Worm (Caenorhabditis elegans) whole organism, L4 larva: Measurements from ENCODE around the gene Y17G9B.4.

ENCODE experiments used
- F37D6.2 ChIP-seq: sonication (generic microtip); optimal IDR thresholded peaks from 2 replicates; lab custom pipeline; 2016; ENCODE audit warnings: mild to moderate bottlenecking, missing genetic modification characterization, missing compliant biosample characterization
- F44E2.7 ChIP-seq: fragments of 200-800 bp; sonication (Bioruptor generic); IDR thresholded peaks from 2 replicates; pipeline ENCODE4 v2.1.2; 2022; ENCODE audit warnings: missing genetic modification characterization, missing compliant biosample characterization
- T20F7.1 ChIP-seq: fragments of 200-800 bp; sonication (Bioruptor generic); optimal IDR thresholded peaks from 2 replicates; lab custom pipeline; 2018; ENCODE audit warnings: mild to moderate bottlenecking, missing genetic modification characterization, missing compliant biosample characterization
- Y5F2A.4 ChIP-seq: fragments of 200-800 bp; sonication (Bioruptor generic); optimal IDR thresholded peaks from 2 replicates; lab custom pipeline; 2018; ENCODE audit warnings: mild to moderate bottlenecking, missing genetic modification characterization, missing compliant biosample characterization
- Y75B8A.6 ChIP-seq: fragments of 200-800 bp; sonication (Bioruptor generic); IDR thresholded peaks from 2 replicates; pipeline ENCODE4 v1.3.6; 2022; ENCODE audit warnings: missing genetic modification reagents, missing genetic modification characterization, missing compliant biosample characterization
- ZK337.2 ChIP-seq: fragments of 200-800 bp; sonication (Bioruptor generic); IDR thresholded peaks from 2 replicates; pipeline ENCODE4 v1.3.6; 2022; ENCODE audit warnings: missing genetic modification reagents, missing genetic modification characterization, missing compliant biosample characterization
- aha-1 ChIP-seq: fragments of 150-350 bp; peaks from one replicate; lab custom pipeline; 2014; ENCODE audit warnings: missing biosample characterization, missing genetic modification characterization
- arid-1 ChIP-seq: fragments of 200-800 bp; sonication (Bioruptor generic); conservative IDR thresholded peaks from 2 replicates; pipeline ENCODE4 v1.3.6; 2022; ENCODE audit warnings: missing genetic modification reagents, missing genetic modification characterization, missing compliant biosample characterization
- attf-4 ChIP-seq: sonication (generic microtip); optimal IDR thresholded peaks from 3 replicates; lab custom pipeline; 2017; ENCODE audit warnings: missing biosample characterization, missing genetic modification characterization
- cey-2 ChIP-seq: sonication (generic microtip); optimal IDR thresholded peaks from 3 replicates; lab custom pipeline; 2017; ENCODE audit warnings: missing genetic modification characterization, mild to moderate bottlenecking, missing compliant biosample characterization, antibody characterized with exemption, borderline replicate concordance; ENCODE audit not compliant: insufficient read depth
- daf-12 ChIP-seq: fragments of 150-350 bp; optimal IDR thresholded peaks from 2 replicates; lab custom pipeline; 2014; ENCODE audit warnings: missing biosample characterization, missing genetic modification reagents, missing genetic modification characterization
- dmd-6 ChIP-seq: fragments of 200-800 bp; sonication (Bioruptor generic); IDR thresholded peaks from 2 replicates; pipeline ENCODE4 v1.3.6; 2022; ENCODE audit warnings: missing genetic modification reagents, missing genetic modification characterization, missing compliant biosample characterization
- dmd-8 ChIP-seq: fragments of 200-800 bp; sonication (Bioruptor generic); IDR thresholded peaks from 2 replicates; pipeline ENCODE4 v1.3.6; 2022; ENCODE audit warnings: missing genetic modification characterization, missing compliant biosample characterization
- dmd-9 ChIP-seq: fragments of 200-800 bp; sonication (Bioruptor generic); IDR thresholded peaks from 2 replicates; pipeline ENCODE4 v1.3.6; 2022; ENCODE audit warnings: missing genetic modification reagents, missing genetic modification characterization, missing compliant biosample characterization
- dpl-1 ChIP-seq: fragments of 150-350 bp; optimal IDR thresholded peaks from 2 replicates; lab custom pipeline; 2014; ENCODE audit warnings: missing biosample characterization, missing genetic modification reagents, missing genetic modification characterization
- dve-1 ChIP-seq: sonication (generic microtip); optimal IDR thresholded peaks from 2 replicates; lab custom pipeline; 2017; ENCODE audit warnings: antibody characterized with exemption, mild to moderate bottlenecking, missing genetic modification characterization, missing compliant biosample characterization; ENCODE audit not compliant: insufficient read depth
- fkh-10 ChIP-seq: fragments of 150-350 bp; optimal IDR thresholded peaks from 2 replicates; lab custom pipeline; 2014; ENCODE audit warnings: missing biosample characterization, missing genetic modification reagents, missing genetic modification characterization
- hlh-11 ChIP-seq: fragments of 200-800 bp; sonication (Bioruptor generic); optimal IDR thresholded peaks from 2 replicates; lab custom pipeline; 2018; ENCODE audit warnings: mild to moderate bottlenecking, missing genetic modification characterization, missing compliant biosample characterization
- lin-1 ChIP-seq: fragments of 200-800 bp; sonication (Bioruptor generic); IDR thresholded peaks from 2 replicates; pipeline ENCODE4 v1.3.6; 2022; ENCODE audit warnings: missing genetic modification reagents, missing genetic modification characterization, missing compliant biosample characterization
- lin-29 ChIP-seq: fragments of 200-800 bp; sonication (Bioruptor generic); IDR thresholded peaks from 2 replicates; pipeline ENCODE4 v1.3.6; 2022; ENCODE audit warnings: missing genetic modification reagents, missing genetic modification characterization, missing compliant biosample characterization
- lin-38 ChIP-seq: fragments of 200-800 bp; sonication (Bioruptor generic); IDR thresholded peaks from 2 replicates; pipeline ENCODE4 v1.3.6; 2022; ENCODE audit warnings: missing genetic modification reagents, missing genetic modification characterization, missing compliant biosample characterization
- lin-39 ChIP-seq: fragments of 150-350 bp; optimal IDR thresholded peaks from 2 replicates; lab custom pipeline; 2014; ENCODE audit warnings: missing biosample characterization, missing genetic modification reagents, missing genetic modification characterization
- lsy-2 ChIP-seq, 2 experiments: fragments of 150-350 bp in 1 of 2; sonication (generic microtip) in 1 of 2; optimal IDR thresholded peaks; 2 replicates each; lab custom pipeline; 2014 to 2017; ENCODE audit warnings: missing biosample characterization in 2 of 2, missing genetic modification characterization in 2 of 2
- madf-5 ChIP-seq, 2 experiments: fragments of 200-800 bp; sonication (Bioruptor generic); IDR thresholded peaks; 2 replicates each; pipeline ENCODE4 v1.3.6; 2022; ENCODE audit warnings: missing compliant biosample characterization in 2 of 2, missing genetic modification characterization in 2 of 2
- mdl-1 ChIP-seq, 2 experiments: fragments of 150-350 bp in 1 of 2; sonication (generic microtip) in 1 of 2; optimal IDR thresholded peaks; 2 replicates each; lab custom pipeline; 2014 to 2017; ENCODE audit warnings: missing biosample characterization in 2 of 2, missing genetic modification characterization in 2 of 2
- mdt-29 ChIP-seq: fragments of 200-800 bp; sonication (Bioruptor generic); IDR thresholded peaks from 2 replicates; pipeline ENCODE4 v1.3.6; 2022; ENCODE audit warnings: missing genetic modification reagents, missing genetic modification characterization, missing compliant biosample characterization
- mep-1 ChIP-seq: fragments of 150-350 bp; sonication (generic microtip); optimal IDR thresholded peaks from 3 replicates; lab custom pipeline; 2014; ENCODE audit warnings: missing biosample characterization, missing genetic modification characterization
- mes-2 ChIP-seq: sonication (generic microtip); optimal IDR thresholded peaks from 2 replicates; lab custom pipeline; 2016; ENCODE audit warnings: missing genotype, mild to moderate bottlenecking, missing genetic modification characterization, missing compliant biosample characterization; ENCODE audit not compliant: poor library complexity, severe bottlenecking
- mxl-3 ChIP-seq: fragments of 200-800 bp; sonication (Bioruptor generic); optimal IDR thresholded peaks from 2 replicates; lab custom pipeline; 2018; ENCODE audit warnings: mild to moderate bottlenecking, missing genetic modification characterization, missing compliant biosample characterization
- nhr-10 ChIP-seq: fragments of 150-350 bp; optimal IDR thresholded peaks from 2 replicates; lab custom pipeline; 2014; ENCODE audit warnings: missing biosample characterization, missing genetic modification characterization
- nhr-102 ChIP-seq: sonication (generic microtip); optimal IDR thresholded peaks from 2 replicates; lab custom pipeline; 2016; ENCODE audit warnings: mild to moderate bottlenecking, missing genetic modification characterization, moderate library complexity, missing compliant biosample characterization
- nhr-111 ChIP-seq: fragments of 200-800 bp; sonication (Bioruptor generic); optimal IDR thresholded peaks from 2 replicates; lab custom pipeline; 2018; ENCODE audit warnings: mild to moderate bottlenecking, missing genetic modification characterization, missing compliant biosample characterization
- nhr-28 ChIP-seq: fragments of 150-350 bp; optimal IDR thresholded peaks from 2 replicates; lab custom pipeline; 2014; ENCODE audit warnings: missing biosample characterization, missing genetic modification characterization
- nhr-41 ChIP-seq: fragments of 200-800 bp; sonication (Bioruptor generic); IDR thresholded peaks from 2 replicates; pipeline ENCODE4 v1.3.6; 2022; ENCODE audit warnings: missing genetic modification reagents, missing genetic modification characterization, missing compliant biosample characterization
- nhr-42 ChIP-seq: fragments of 200-800 bp; sonication (Bioruptor generic); IDR thresholded peaks from 2 replicates; pipeline ENCODE4 v1.3.6; 2022; ENCODE audit warnings: missing genetic modification characterization, missing compliant biosample characterization
- nhr-48 ChIP-seq: sonication (generic microtip); optimal IDR thresholded peaks from 2 replicates; lab custom pipeline; 2016; ENCODE audit warnings: mild to moderate bottlenecking, missing genetic modification characterization, missing compliant biosample characterization
- nhr-6 ChIP-seq: fragments of 150-350 bp; optimal IDR thresholded peaks from 2 replicates; lab custom pipeline; 2014; ENCODE audit warnings: missing biosample characterization, missing genetic modification characterization
- nhr-77 ChIP-seq: fragments of 150-350 bp; optimal IDR thresholded peaks from 2 replicates; lab custom pipeline; 2014; ENCODE audit warnings: missing biosample characterization, missing genetic modification characterization
- pha-4 ChIP-seq, 2 experiments: fragments of 150-350 bp in 1 of 2; fragments of 200-800 bp in 1 of 2; sonication (Bioruptor generic) in 1 of 2; IDR thresholded peaks in 1 of 2; optimal IDR thresholded peaks in 1 of 2; 2 replicates each; pipeline versions ENCODE4 v1.3.6 to Lab custom; 2014 to 2022; ENCODE audit warnings: missing genetic modification characterization in 2 of 2, missing genetic modification reagents in 2 of 2, missing biosample characterization in 1 of 2, missing compliant biosample characterization in 1 of 2
- php-3 ChIP-seq: fragments of 200-800 bp; sonication (Bioruptor generic); IDR thresholded peaks from 2 replicates; pipeline ENCODE4 v1.3.6; 2022; ENCODE audit warnings: missing genetic modification reagents, missing genetic modification characterization, missing compliant biosample characterization
- rbr-2 ChIP-seq: sonication (generic microtip); optimal IDR thresholded peaks from 2 replicates; lab custom pipeline; 2016; ENCODE audit warnings: missing genotype, missing genetic modification characterization, missing compliant biosample characterization
- sdz-12 ChIP-seq: fragments of 200-800 bp; sonication (Bioruptor generic); optimal IDR thresholded peaks from 2 replicates; lab custom pipeline; 2018; ENCODE audit warnings: mild to moderate bottlenecking, missing genetic modification characterization, missing compliant biosample characterization
- tag-97 ChIP-seq: fragments of 200-800 bp; sonication (Bioruptor generic); IDR thresholded peaks from 2 replicates; pipeline ENCODE4 v1.3.6; 2022; ENCODE audit warnings: missing genetic modification characterization, missing compliant biosample characterization
- tra-1 ChIP-seq: fragments of 200-800 bp; sonication (Bioruptor generic); IDR thresholded peaks from 2 replicates; pipeline ENCODE4 v1.3.6; 2022; ENCODE audit warnings: missing genetic modification reagents, missing genetic modification characterization, missing compliant biosample characterization
- zfp-3 ChIP-seq: fragments of 200-800 bp; sonication (Bioruptor generic); conservative IDR thresholded peaks from 2 replicates; pipeline ENCODE4 v1.3.6; 2022; ENCODE audit warnings: missing genetic modification reagents, missing genetic modification characterization, missing compliant biosample characterization
- zip-2 ChIP-seq: fragments of 150-350 bp; optimal IDR thresholded peaks from 2 replicates; lab custom pipeline; 2014; ENCODE audit warnings: missing biosample characterization, missing genetic modification characterization

The Y17G9B.4 gene

ce11 chrIV:4788332-4788731 lies 36.4 kb downstream of the Y17G9B.4 start, which contains the start of gene nhr-104 (continued):
- TF ChIP-seq F37D6.2 (tag; lab: Kevin White, UChicago) (no peak), attf-4 (tag; lab: Kevin White, UChicago) (no peak), dmd-6 (GFP tag; lab: Robert Waterston, UW) (peak; percentile 72), mep-1 (peak; percentile 45), nhr-41 (GFP tag; lab: Robert Waterston, UW) (no peak), mxl-3 (GFP tag; lab: Kevin White, UChicago) (peak; percentile 45), Y5F2A.4 (GFP tag; lab: Kevin White, UChicago) (no peak), hlh-11 (tag; lab: Kevin White, UChicago) (peak; percentile 80), lsy-2 (tag; optimal IDR thresholded peaks at IDR 0.05; lab: Kevin White, UChicago) (peak in 1 of 2 experiments; percentile 59), ZK337.2 (no peak)

- TF ChIP-seq lin-29 (GFP tag; lab: Robert Waterston, UW), result no peak
- TF ChIP-seq mdt-29, result no peak
- no peak for TF ChIP-seq madf-5 (GFP tag; IDR thresholded peaks at IDR 0.05; lab: Robert Waterston, UW)
- no peak for TF ChIP-seq mes-2 (tag; lab: Kevin White, UChicago)
- no peak for TF ChIP-seq dmd-9 (GFP tag; lab: Robert Waterston, UW)
- no peak for TF ChIP-seq Y75B8A.6 (GFP tag; lab: Robert Waterston, UW)
- TF ChIP-seq dve-1 (tag; lab: Kevin White, UChicago), result no peak
- TF ChIP-seq lin-39, result no peak
- TF ChIP-seq sdz-12, result no peak
- no peak for TF ChIP-seq aha-1 (tag; lab: Kevin White, UChicago)
- TF ChIP-seq zfp-3, result no peak
- TF ChIP-seq, all 104 proteins: peak for 0
These were observed 37.5 kb downstream of the Y17G9B.4 start, which contains the start of gene R11E3.1 for ce11 chrIV:4789445-4789844. Gene R11E3.1 (plus strand): TSS chrIV:4789745.

DNA sequence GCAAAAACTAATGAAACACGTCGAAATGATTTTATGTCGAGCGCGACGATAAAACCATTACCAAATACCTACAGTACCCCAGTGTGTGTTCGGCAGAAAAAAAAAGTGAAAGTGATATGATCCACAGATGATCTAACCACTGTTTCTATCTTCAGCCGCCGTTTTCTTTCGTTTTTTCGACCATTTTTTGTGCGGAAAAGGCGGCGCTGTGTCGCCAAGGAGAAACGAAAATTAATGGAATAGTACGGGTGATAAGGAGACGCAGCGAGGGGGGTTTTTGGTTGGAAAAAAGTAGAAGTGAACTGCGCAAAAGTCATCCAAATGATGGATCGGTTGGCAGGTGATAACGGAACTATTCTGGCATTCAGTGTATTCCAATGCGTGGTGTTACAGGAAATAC lies 43.2 kb downstream of the Y17G9B.4 start:
- TF ChIP-seq sdz-12, result no peak
- 0 out of 2 replicates have a peak, but pooled peaks have one; percentile 44 for TF ChIP-seq tra-1
- no peak for TF ChIP-seq lin-1
- no peak for TF ChIP-seq nhr-42 (GFP tag; lab: Robert Waterston, UW)
- no peak for TF ChIP-seq nhr-10 (tag; lab: Kevin White, UChicago)
- no peak for TF ChIP-seq dve-1 (tag; lab: Kevin White, UChicago)
- TF ChIP-seq zip-2 (tag; lab: Kevin White, UChicago), result no peak
- TF ChIP-seq php-3 (GFP tag; lab: Robert Waterston, UW), result no peak
- TF ChIP-seq nhr-111 (GFP tag; lab: Kevin White, UChicago), result no peak
- peak; percentile 8 for TF ChIP-seq mxl-3 (GFP tag; lab: Kevin White, UChicago)
- TF ChIP-seq dmd-9 (GFP tag; lab: Robert Waterston, UW), result no peak
- no peak for TF ChIP-seq mep-1
- no peak for TF ChIP-seq arid-1
- peak; percentile 12 for TF ChIP-seq nhr-28
- TF ChIP-seq rbr-2 (tag; lab: Kevin White, UChicago), result no peak
- TF ChIP-seq T20F7.1, result no peak
- no peak for TF ChIP-seq mdl-1 (tag; optimal IDR thresholded peaks at IDR 0.05; lab: Kevin White, UChicago)
- TF ChIP-seq nhr-6 (tag; lab: Kevin White, UChicago), result no peak
- no peak for TF ChIP-seq daf-12 (tag; lab: Kevin White, UChicago)
- TF ChIP-seq nhr-48 (tag; lab: Kevin White, UChicago), result peak; percentile 29
- TF ChIP-seq pha-4 (GFP tag; IDR thresholded peaks at IDR 0.05; lab: Robert Waterston, UW), result no peak
- no peak for TF ChIP-seq pha-4 (tag; optimal IDR thresholded peaks at IDR 0.05; lab: Kevin White, UChicago)
- TF ChIP-seq lin-38 (GFP tag; lab: Robert Waterston, UW), result no peak
- peak; percentile 37 for TF ChIP-seq hlh-11 (tag; lab: Kevin White, UChicago)
- TF ChIP-seq aha-1 (tag; lab: Kevin White, UChicago), result no peak
- TF ChIP-seq nhr-77 (tag; lab: Kevin White, UChicago), result no peak
- TF ChIP-seq lin-39, result no peak
- no peak for TF ChIP-seq fkh-10
- no peak for TF ChIP-seq dmd-8 (GFP tag; lab: Robert Waterston, UW)
- TF ChIP-seq tag-97 (GFP tag; lab: Robert Waterston, UW), result no peak
- peak; percentile 48 for TF ChIP-seq cey-2 (tag; lab: Kevin White, UChicago)
- TF ChIP-seq nhr-41 (GFP tag; lab: Robert Waterston, UW), result no peak
- TF ChIP-seq zfp-3, result no peak
- no peak for TF ChIP-seq dpl-1 (GFP tag; lab: Kevin White, UChicago)
- no peak for TF ChIP-seq madf-5 (GFP tag; IDR thresholded peaks at IDR 0.05; lab: Robert Waterston, UW)
- no peak for TF ChIP-seq F44E2.7
- no peak for TF ChIP-seq nhr-102
